Fruit fly (Drosophila melanogaster) whole organism, prepupa: ENCODE data around the gene ppk31.
A peak's percentile ranks its signal among the peaks of the same experiment; 100 is the strongest.

Source experiments
- Blimp-1 ChIP-seq: fragments of 200-800 bp; sonication (Bioruptor generic); optimal IDR thresholded peaks from 3 replicates; lab custom pipeline; 2017; ENCODE audit warnings: missing biosample characterization, missing genetic modification characterization, mild to moderate bottlenecking, moderate library complexity, missing genetic modification reagents
- CG10631 ChIP-seq: fragments of 200-800 bp; sonication (Bioruptor generic); optimal IDR thresholded peaks from 2 replicates; lab custom pipeline; 2016; ENCODE audit warnings: missing biosample characterization, missing genetic modification characterization
- CG10669 ChIP-seq: fragments of 200-800 bp; sonication (Bioruptor generic); optimal IDR thresholded peaks from 3 replicates; lab custom pipeline; 2018; ENCODE audit warnings: missing biosample characterization, mild to moderate bottlenecking, missing genetic modification characterization, moderate library complexity
- CG11294 ChIP-seq: fragments of 200-800 bp; sonication (Bioruptor generic); IDR thresholded peaks from 2 replicates; pipeline ENCODE4 v1.3.6; 2022; ENCODE audit warnings: missing biosample characterization, missing genetic modification characterization
- CG11902 ChIP-seq: fragments of 200-800 bp; sonication (Bioruptor generic); optimal IDR thresholded peaks from 3 replicates; lab custom pipeline; 2016; ENCODE audit warnings: missing biosample characterization, missing genetic modification characterization
- CG15336 ChIP-seq: fragments of 200-800 bp; sonication (Bioruptor generic); IDR thresholded peaks from 2 replicates; pipeline ENCODE4 v1.3.6; 2022; ENCODE audit warnings: missing biosample characterization, missing genetic modification characterization
- CG1621 ChIP-seq: fragments of 200-800 bp; sonication (Bioruptor generic); optimal IDR thresholded peaks from 3 replicates; lab custom pipeline; 2018; ENCODE audit warnings: missing biosample characterization, mild to moderate bottlenecking, missing genetic modification characterization
- CG3032 ChIP-seq: fragments of 200-800 bp; optimal IDR thresholded peaks from 2 replicates; lab custom pipeline; 2019; ENCODE audit warnings: missing biosample characterization, mild to moderate bottlenecking, missing genetic modification characterization, moderate library complexity
- CG31627 ChIP-seq: fragments of 200-800 bp; sonication (Bioruptor generic); optimal IDR thresholded peaks from 3 replicates; lab custom pipeline; 2016; ENCODE audit warnings: missing biosample characterization, missing genetic modification characterization
- CG32006 ChIP-seq: fragments of 200-800 bp; sonication (Bioruptor generic); optimal IDR thresholded peaks from 3 replicates; lab custom pipeline; 2017; ENCODE audit warnings: missing biosample characterization, mild to moderate bottlenecking, missing genetic modification characterization
- CG34406 ChIP-seq: fragments of 200-800 bp; sonication (Bioruptor generic); optimal IDR thresholded peaks from 3 replicates; lab custom pipeline; 2016; ENCODE audit warnings: missing biosample characterization, missing genetic modification characterization
- CG3919 ChIP-seq: fragments of 200-800 bp; sonication (Bioruptor generic); optimal IDR thresholded peaks from 3 replicates; lab custom pipeline; 2016; ENCODE audit warnings: missing biosample characterization, missing genetic modification characterization
- CG4318 ChIP-seq: fragments of 200-800 bp; sonication (Bioruptor generic); optimal IDR thresholded peaks from 3 replicates; lab custom pipeline; 2017; ENCODE audit warnings: missing biosample characterization, mild to moderate bottlenecking, missing genetic modification characterization
- CG6163 ChIP-seq: fragments of 200-800 bp; sonication (Bioruptor generic); IDR thresholded peaks from 3 replicates; pipeline ENCODE4 v1.3.6; 2022; ENCODE audit warnings: missing biosample characterization, missing genetic modification characterization
- CG6276 ChIP-seq: fragments of 200-800 bp; sonication (Bioruptor generic); optimal IDR thresholded peaks from 2 replicates; lab custom pipeline; 2017; ENCODE audit warnings: missing biosample characterization, mild to moderate bottlenecking, missing genetic modification characterization
- CG6792 ChIP-seq: fragments of 200-800 bp; sonication (Bioruptor generic); optimal IDR thresholded peaks from 3 replicates; lab custom pipeline; 2016; ENCODE audit warnings: missing biosample characterization, missing genetic modification characterization
- CG6854 ChIP-seq: fragments of 200-800 bp; sonication (Bioruptor generic); optimal IDR thresholded peaks from 2 replicates; lab custom pipeline; 2017; ENCODE audit warnings: missing biosample characterization, mild to moderate bottlenecking, missing genetic modification characterization
- CG8632 ChIP-seq: fragments of 200-800 bp; sonication (Bioruptor generic); optimal IDR thresholded peaks from 3 replicates; lab custom pipeline; 2016; ENCODE audit warnings: missing biosample characterization, missing genetic modification characterization
- CG9139 ChIP-seq: fragments of 200-800 bp; sonication (Bioruptor generic); optimal IDR thresholded peaks from 3 replicates; lab custom pipeline; 2017; ENCODE audit warnings: missing biosample characterization, mild to moderate bottlenecking, missing genetic modification characterization
- Eip75B ChIP-seq: fragments of 200-800 bp; sonication (Bioruptor generic); optimal IDR thresholded peaks from 3 replicates; lab custom pipeline; 2016; ENCODE audit warnings: missing biosample characterization, missing genetic modification characterization
- Eip78C ChIP-seq: fragments of 200-800 bp; sonication (Bioruptor generic); peaks from one replicate; lab custom pipeline; 2016; ENCODE audit warnings: missing biosample characterization, missing genetic modification characterization
- Ets21C ChIP-seq: fragments of 200-800 bp; sonication (Bioruptor generic); optimal IDR thresholded peaks from 3 replicates; lab custom pipeline; 2016; ENCODE audit warnings: missing biosample characterization, missing genetic modification characterization
- Ets96B ChIP-seq: fragments of 200-800 bp; optimal IDR thresholded peaks from 2 replicates; lab custom pipeline; 2019; ENCODE audit warnings: missing biosample characterization, mild to moderate bottlenecking, missing genetic modification characterization, moderate library complexity
- Hr38 ChIP-seq: sonication (Bioruptor generic); optimal IDR thresholded peaks from 2 replicates; lab custom pipeline; 2016; ENCODE audit warnings: missing biosample characterization, missing genetic modification characterization
- Hr39 ChIP-seq: fragments of 200-800 bp; sonication (Bioruptor generic); optimal IDR thresholded peaks from 2 replicates; lab custom pipeline; 2016; ENCODE audit warnings: missing biosample characterization, missing genetic modification characterization
- Hr4 ChIP-seq: fragments of 200-800 bp; sonication (Bioruptor generic); optimal IDR thresholded peaks from 3 replicates; lab custom pipeline; 2016; ENCODE audit warnings: missing biosample characterization, missing genetic modification characterization
- OdsH ChIP-seq: fragments of 200-800 bp; sonication (Bioruptor generic); optimal IDR thresholded peaks from 3 replicates; lab custom pipeline; 2016; ENCODE audit warnings: missing biosample characterization, missing genetic modification characterization
- Sox102F ChIP-seq: fragments of 200-800 bp; sonication (Bioruptor generic); optimal IDR thresholded peaks from 2 replicates; lab custom pipeline; 2016; ENCODE audit warnings: missing biosample characterization, mild to moderate bottlenecking, missing genetic modification characterization
- Sox14 ChIP-seq: fragments of 200-800 bp; sonication (Bioruptor generic); optimal IDR thresholded peaks from 3 replicates; lab custom pipeline; 2016; ENCODE audit warnings: missing biosample characterization, missing genetic modification characterization
- achi ChIP-seq: fragments of 200-800 bp; sonication (Bioruptor generic); optimal IDR thresholded peaks from 3 replicates; lab custom pipeline; 2016; ENCODE audit warnings: missing biosample characterization, missing genetic modification characterization
- acj6 ChIP-seq: fragments of 200-800 bp; sonication (Bioruptor generic); optimal IDR thresholded peaks from 3 replicates; lab custom pipeline; 2016; ENCODE audit warnings: missing biosample characterization, missing genetic modification characterization
- dsx ChIP-seq: fragments of 200-800 bp; optimal IDR thresholded peaks from 3 replicates; lab custom pipeline; 2019; ENCODE audit warnings: missing biosample characterization, mild to moderate bottlenecking, missing genetic modification characterization, moderate library complexity; ENCODE audit not compliant: poor library complexity, severe bottlenecking
- eg ChIP-seq: fragments of 200-800 bp; sonication (Bioruptor generic); IDR thresholded peaks from 3 replicates; pipeline ENCODE4 v1.3.6; 2022; ENCODE audit warnings: missing biosample characterization, missing genetic modification characterization
- esn ChIP-seq: fragments of 200-800 bp; sonication (Bioruptor generic); optimal IDR thresholded peaks from 2 replicates; lab custom pipeline; 2016; ENCODE audit warnings: missing biosample characterization, mild to moderate bottlenecking, missing genetic modification characterization, moderate library complexity
- fd59A ChIP-seq: fragments of 200-800 bp; sonication (Bioruptor generic); optimal IDR thresholded peaks from 2 replicates; lab custom pipeline; 2017; ENCODE audit warnings: missing biosample characterization, mild to moderate bottlenecking, missing genetic modification characterization, missing genetic modification reagents
- fd85E ChIP-seq: fragments of 200-800 bp; sonication (Bioruptor generic); optimal IDR thresholded peaks from 3 replicates; lab custom pipeline; 2016; ENCODE audit warnings: missing biosample characterization, missing genetic modification characterization
- fkh ChIP-seq: fragments of 200-800 bp; sonication (Bioruptor generic); optimal IDR thresholded peaks from 3 replicates; lab custom pipeline; 2017; ENCODE audit warnings: missing biosample characterization, mild to moderate bottlenecking, missing genetic modification characterization, moderate library complexity
- net ChIP-seq: fragments of 200-800 bp; sonication (Bioruptor generic); optimal IDR thresholded peaks from 3 replicates; lab custom pipeline; 2016; ENCODE audit warnings: missing biosample characterization, missing genetic modification characterization
- pdm3 ChIP-seq: fragments of 200-800 bp; sonication (Bioruptor generic); optimal IDR thresholded peaks from 3 replicates; lab custom pipeline; 2016; ENCODE audit warnings: missing biosample characterization, missing genetic modification characterization
- salr ChIP-seq, 2 experiments: fragments of 200-800 bp; sonication (Bioruptor generic); optimal IDR thresholded peaks; 3 replicates each; lab custom pipeline; 2016 to 2018; ENCODE audit warnings: missing biosample characterization in 2 of 2, missing genetic modification characterization in 2 of 2, mild to moderate bottlenecking in 1 of 2
- spab ChIP-seq: fragments of 200-800 bp; sonication (Bioruptor generic); optimal IDR thresholded peaks from 2 replicates; lab custom pipeline; 2017; ENCODE audit warnings: missing biosample characterization, mild to moderate bottlenecking, missing genetic modification characterization, missing genetic modification reagents
- svp ChIP-seq: fragments of 200-800 bp; sonication (Bioruptor generic); peaks from one replicate; lab custom pipeline; 2016; ENCODE audit warnings: missing biosample characterization, missing genetic modification characterization
- vri ChIP-seq: fragments of 200-800 bp; sonication (Bioruptor generic); optimal IDR thresholded peaks from 3 replicates; lab custom pipeline; 2016; ENCODE audit warnings: missing biosample characterization, mild to moderate bottlenecking, missing genetic modification characterization

Gene ppk31

DNA sequence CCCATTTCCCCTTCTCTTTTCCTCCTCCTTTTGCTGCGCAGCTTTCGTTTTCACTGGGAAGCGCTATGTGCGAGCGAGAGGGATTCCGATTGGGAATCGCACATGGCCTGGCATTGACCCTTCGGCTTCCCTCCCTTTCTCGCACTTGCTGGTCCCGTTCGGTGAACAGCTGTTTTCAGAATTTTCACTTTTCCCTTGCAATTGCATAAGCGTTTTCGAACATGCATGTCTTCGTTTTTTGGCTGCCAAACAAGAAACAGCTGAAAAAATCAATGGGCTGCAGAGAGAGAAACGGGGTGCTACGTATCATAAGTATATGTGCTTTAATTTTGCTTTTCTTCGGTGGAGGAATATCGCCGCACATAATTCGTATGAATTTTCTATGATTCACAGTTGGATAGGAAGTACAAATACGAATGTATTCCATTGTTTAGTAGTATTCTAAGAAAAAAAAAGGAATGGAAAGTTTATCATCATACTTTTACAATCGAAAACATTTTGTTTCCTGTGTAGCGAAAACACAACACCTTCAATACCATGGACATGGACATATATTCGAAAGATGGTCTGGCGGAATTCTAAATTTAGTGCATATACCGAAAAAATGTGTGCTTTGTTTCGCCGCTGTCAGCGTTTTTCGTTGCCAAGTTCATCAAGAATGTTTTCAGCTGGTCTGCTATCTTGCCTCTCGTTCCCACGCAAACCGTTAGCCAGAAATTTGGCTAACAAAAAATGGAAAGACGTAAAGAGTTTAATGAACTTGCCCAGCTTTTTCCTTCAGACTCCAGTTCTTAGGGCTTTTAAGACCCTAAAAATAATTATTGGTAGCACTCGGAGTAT is 10.6 kb upstream of the ppk31 start (continued):
- TF ChIP-seq eg (GFP tag; lab: Robert Waterston, UW): peak; percentile 59
- TF ChIP-seq CG3032 (tag; lab: Kevin White, UChicago): peak; percentile 34
- TF ChIP-seq Eip78C (GFP tag; lab: Kevin White, UChicago): peak; percentile 87
- TF ChIP-seq CG31627 (GFP tag; lab: Kevin White, UChicago): peak; percentile 62
- TF ChIP-seq CG6792: peak; percentile 57
- peak; percentile 70 for TF ChIP-seq CG8632 (GFP tag; lab: Kevin White, UChicago)
- TF ChIP-seq Eip75B (GFP tag; lab: Kevin White, UChicago): peak; percentile 56
- TF ChIP-seq Blimp-1 (GFP tag; lab: Kevin White, UChicago): peak; percentile 83
- no peak for TF ChIP-seq fkh (GFP tag; lab: Kevin White, UChicago)
- no peak for TF ChIP-seq CG11902 (GFP tag; lab: Kevin White, UChicago)
- peak; percentile 49 for TF ChIP-seq CG6276
- peak; percentile 47 for TF ChIP-seq net (GFP tag; lab: Kevin White, UChicago)
- peak; percentile 55 for TF ChIP-seq CG32006 (GFP tag; lab: Kevin White, UChicago)
- TF ChIP-seq esn (GFP tag; lab: Kevin White, UChicago): peak; percentile 83
- TF ChIP-seq OdsH (GFP tag; lab: Kevin White, UChicago): peak; percentile 40
- no peak for TF ChIP-seq CG1621 (tag; lab: Kevin White, UChicago)
- no peak for TF ChIP-seq CG9139 (GFP tag; lab: Kevin White, UChicago)
- TF ChIP-seq vri (GFP tag; lab: Kevin White, UChicago): peak; percentile 79
- peak; percentile 62 for TF ChIP-seq CG10631 (GFP tag; lab: Kevin White, UChicago)
- peak; percentile 74 for TF ChIP-seq Hr39 (GFP tag; lab: Kevin White, UChicago)
- TF ChIP-seq achi: peak; percentile 67
- peak; percentile 55 for TF ChIP-seq Hr4 (GFP tag; lab: Kevin White, UChicago)
- no peak for TF ChIP-seq CG11294 (GFP tag; lab: Robert Waterston, UW)
- peak; percentile 61 for TF ChIP-seq Sox14
- no peak for TF ChIP-seq fd59A (GFP tag; lab: Kevin White, UChicago)
- no peak for TF ChIP-seq CG4318
- TF ChIP-seq CG6163: peak; percentile 44; the same call in 1 of the 3 replicates
- no peak for TF ChIP-seq fd85E
- peak; percentile 86 for TF ChIP-seq Sox102F (GFP tag; lab: Kevin White, UChicago)

DNA sequence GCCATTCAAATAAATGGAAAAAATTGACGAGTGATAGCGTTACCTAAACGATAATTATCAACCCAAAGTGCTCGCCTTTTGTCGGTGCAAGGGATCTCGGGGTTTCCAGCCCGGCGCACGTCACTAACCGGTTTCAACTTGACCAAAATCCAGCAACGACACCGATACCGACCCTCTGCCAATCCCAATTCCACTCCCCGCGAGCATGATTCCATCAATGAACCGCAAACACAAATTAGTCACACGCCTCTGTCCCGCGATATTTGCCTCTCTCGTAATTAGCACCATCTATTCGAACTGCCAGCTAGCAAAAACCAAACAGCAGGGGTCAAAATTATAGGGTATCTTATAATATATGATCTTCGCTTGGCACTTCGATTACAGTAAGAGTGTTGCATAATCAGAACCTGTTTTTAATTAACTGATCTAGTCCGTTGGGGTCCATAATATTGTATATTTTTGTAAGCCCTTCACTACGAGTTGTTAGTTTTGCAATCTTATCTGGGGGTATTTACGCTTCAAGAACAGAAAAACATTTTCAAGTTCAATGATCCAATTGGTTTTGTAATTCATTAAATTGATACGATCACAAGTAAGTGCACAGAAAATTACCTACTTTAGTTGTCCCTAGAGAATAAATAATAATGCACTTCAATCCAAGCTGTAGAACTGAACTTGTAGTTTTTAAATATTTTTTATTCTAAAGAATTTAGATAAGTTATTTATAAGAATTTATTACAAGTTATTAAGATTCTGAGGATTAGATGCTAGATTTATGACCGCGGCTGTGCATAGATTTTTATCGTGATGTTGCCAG is 9.7 kb upstream of the ppk31 start:
- peak; percentile 26 for TF ChIP-seq spab (GFP tag; lab: Kevin White, UChicago)
- peak; percentile 38 for TF ChIP-seq pdm3
- no peak for TF ChIP-seq CG15336 (GFP tag; lab: Robert Waterston, UW)
- TF ChIP-seq CG10669 (GFP tag; lab: Kevin White, UChicago): peak; percentile 24
- TF ChIP-seq CG11294 (GFP tag; lab: Robert Waterston, UW): no peak
- no peak for TF ChIP-seq CG6854 (GFP tag; lab: Kevin White, UChicago)
- TF ChIP-seq CG10631 (GFP tag; lab: Kevin White, UChicago): peak; percentile 29
- peak; percentile 50 for TF ChIP-seq fkh (GFP tag; lab: Kevin White, UChicago)
- peak in 1 of 2 experiments; percentile 63 for TF ChIP-seq salr (GFP tag; optimal IDR thresholded peaks at IDR 0.05; lab: Kevin White, UChicago)
- TF ChIP-seq Ets21C (GFP tag; lab: Kevin White, UChicago): no peak
- peak; percentile 20 for TF ChIP-seq acj6 (GFP tag; lab: Kevin White, UChicago)
- peak; percentile 3 for TF ChIP-seq CG3919 (GFP tag; lab: Kevin White, UChicago)
- TF ChIP-seq CG6276: peak; percentile 7
- TF ChIP-seq Sox14: peak; percentile 27
- TF ChIP-seq OdsH (GFP tag; lab: Kevin White, UChicago): peak; percentile 29
- peak; percentile 6 for TF ChIP-seq CG8632 (GFP tag; lab: Kevin White, UChicago)
- peak; percentile 38 for TF ChIP-seq achi
- peak; percentile 38 for TF ChIP-seq CG34406 (GFP tag; lab: Kevin White, UChicago)
- TF ChIP-seq Hr38: no peak
- no peak for TF ChIP-seq CG6163
- peak; percentile 46 for TF ChIP-seq CG3032 (tag; lab: Kevin White, UChicago)
- TF ChIP-seq vri (GFP tag; lab: Kevin White, UChicago): peak; percentile 35
- peak; percentile 1 for TF ChIP-seq net (GFP tag; lab: Kevin White, UChicago)
- peak; percentile 10 for TF ChIP-seq Ets96B (tag; lab: Kevin White, UChicago)
- TF ChIP-seq Eip78C (GFP tag; lab: Kevin White, UChicago): peak; percentile 13
- no peak for TF ChIP-seq Sox102F (GFP tag; lab: Kevin White, UChicago)
- no peak for TF ChIP-seq dsx (GFP tag; lab: Kevin White, UChicago)
- peak; percentile 7 for TF ChIP-seq Eip75B (GFP tag; lab: Kevin White, UChicago)
- peak; percentile 65 for TF ChIP-seq svp
- TF ChIP-seq esn (GFP tag; lab: Kevin White, UChicago): peak; percentile 41
- TF ChIP-seq Hr4 (GFP tag; lab: Kevin White, UChicago): peak; percentile 42
- peak; percentile 28 for TF ChIP-seq CG4318
